Fruit fly (Drosophila melanogaster) whole organism, embryonic: ENCODE results near the gene CG32295.
A peak's percentile ranks its signal among the peaks of the same experiment; 100 is the strongest.

Experiments used
- Bgb ChIP-seq: fragments of 200-800 bp; sonication (Bioruptor generic); IDR thresholded peaks from 2 replicates; pipeline ENCODE4 v1.3.6; 2022; ENCODE audit warnings: missing biosample characterization, missing genetic modification characterization; ENCODE audit not compliant: partially characterized antibody
- Blimp-1 ChIP-seq: fragments of 200-800 bp; sonication (Bioruptor generic); optimal IDR thresholded peaks from 3 replicates; lab custom pipeline; 2018; ENCODE audit warnings: missing biosample characterization, missing genetic modification characterization, mild to moderate bottlenecking, moderate library complexity, missing genetic modification reagents
- BtbVII ChIP-seq: fragments of 200-800 bp; sonication (Bioruptor generic); optimal IDR thresholded peaks from 3 replicates; lab custom pipeline; 2017; ENCODE audit warnings: missing biosample characterization, mild to moderate bottlenecking, missing genetic modification characterization
- Bteb2 ChIP-seq: fragments of 200-800 bp; sonication (Bioruptor generic); optimal IDR thresholded peaks from 2 replicates; lab custom pipeline; 2016; ENCODE audit warnings: missing biosample characterization, missing genetic modification characterization
- CG1024 ChIP-seq: fragments of 200-800 bp; sonication (Bioruptor generic); IDR thresholded peaks from 2 replicates; pipeline ENCODE4 v1.3.6; 2022; ENCODE audit warnings: missing biosample characterization, missing genetic modification characterization
- CG11093 ChIP-seq: fragments of 200-800 bp; sonication (Bioruptor generic); IDR thresholded peaks from 3 replicates; pipeline ENCODE4 v1.3.6; 2022; ENCODE audit warnings: missing biosample characterization, missing genetic modification characterization
- CG12071 ChIP-seq: fragments of 200-800 bp; sonication (Bioruptor generic); optimal IDR thresholded peaks from 3 replicates; lab custom pipeline; 2018; ENCODE audit warnings: missing biosample characterization, mild to moderate bottlenecking, missing genetic modification characterization
- CG12942 ChIP-seq: fragments of 200-800 bp; sonication (Bioruptor generic); optimal IDR thresholded peaks from 3 replicates; lab custom pipeline; 2016; ENCODE audit warnings: missing biosample characterization, missing genetic modification characterization
- CG13424 ChIP-seq: fragments of 200-800 bp; sonication (Bioruptor generic); optimal IDR thresholded peaks from 2 replicates; lab custom pipeline; 2019; ENCODE audit warnings: missing biosample characterization, mild to moderate bottlenecking, missing genetic modification characterization, moderate library complexity
- CG14965 ChIP-seq: fragments of 200-800 bp; sonication (Bioruptor generic); optimal IDR thresholded peaks from 2 replicates; lab custom pipeline; 2016; ENCODE audit warnings: missing biosample characterization, missing genetic modification characterization, borderline replicate concordance
- CG15479 ChIP-seq: fragments of 200-800 bp; sonication (Bioruptor generic); optimal IDR thresholded peaks from 3 replicates; lab custom pipeline; 2019; ENCODE audit warnings: missing biosample characterization, mild to moderate bottlenecking, missing genetic modification characterization, moderate library complexity
- CG17829 ChIP-seq: fragments of 200-800 bp; optimal IDR thresholded peaks from 2 replicates; lab custom pipeline; 2019; ENCODE audit warnings: missing biosample characterization, mild to moderate bottlenecking, missing genetic modification characterization, moderate library complexity
- CG18599 ChIP-seq: fragments of 200-800 bp; sonication (Bioruptor generic); optimal IDR thresholded peaks from 3 replicates; lab custom pipeline; 2017; ENCODE audit warnings: missing biosample characterization, missing genetic modification characterization, mild to moderate bottlenecking, moderate library complexity, missing genetic modification reagents
- CG4820 ChIP-seq: fragments of 200-800 bp; sonication (Bioruptor generic); optimal IDR thresholded peaks from 3 replicates; lab custom pipeline; 2016; ENCODE audit warnings: missing biosample characterization, missing genetic modification characterization
- CG7839 ChIP-seq: fragments of 200-800 bp; sonication (Bioruptor generic); optimal IDR thresholded peaks from 3 replicates; lab custom pipeline; 2018; ENCODE audit warnings: missing biosample characterization, mild to moderate bottlenecking, missing genetic modification characterization, moderate library complexity
- CG8478 ChIP-seq: fragments of >200 bp; optimal IDR thresholded peaks from 2 replicates; lab custom pipeline; 2018
- GATAe ChIP-seq: fragments of 200-800 bp; sonication (Bioruptor generic); conservative IDR thresholded peaks from 2 replicates; pipeline ENCODE4 v1.3.6; 2022; ENCODE audit warnings: missing biosample characterization, missing genetic modification characterization
- Hr78 ChIP-seq, 2 experiments: fragments of 200-800 bp in 1 of 2; fragments of >200 bp in 1 of 2; sonication (Bioruptor generic) in 1 of 2; optimal IDR thresholded peaks; 2 replicates each; lab custom pipeline; 2017 to 2019; ENCODE audit warnings: missing biosample characterization in 2 of 2, missing genetic modification characterization in 2 of 2, mild to moderate bottlenecking in 1 of 2, moderate library complexity in 1 of 2
- Meics ChIP-seq: fragments of 200-800 bp; sonication (Bioruptor generic); optimal IDR thresholded peaks from 2 replicates; lab custom pipeline; 2017; ENCODE audit warnings: missing biosample characterization, mild to moderate bottlenecking, missing genetic modification characterization
- NK7.1 ChIP-seq: fragments of 200-800 bp; sonication (Bioruptor generic); optimal IDR thresholded peaks from 3 replicates; lab custom pipeline; 2016; ENCODE audit warnings: missing biosample characterization, missing genetic modification characterization
- Nf-YB ChIP-seq: fragments of 200-800 bp; sonication (Bioruptor generic); optimal IDR thresholded peaks from 3 replicates; lab custom pipeline; 2019; ENCODE audit warnings: missing biosample characterization, mild to moderate bottlenecking, missing genetic modification characterization, moderate library complexity
- Ptx1 ChIP-seq: fragments of 200-800 bp; sonication (Bioruptor generic); IDR thresholded peaks from 2 replicates; pipeline ENCODE4 v1.3.6; 2022; ENCODE audit warnings: missing biosample characterization, missing genetic modification characterization
- ara ChIP-seq: fragments of 200-800 bp; sonication (Bioruptor generic); IDR thresholded peaks from 2 replicates; pipeline ENCODE4 v1.3.6; 2022; ENCODE audit warnings: missing biosample characterization, missing genetic modification characterization
- br ChIP-seq: fragments of >200 bp; optimal IDR thresholded peaks from 2 replicates; lab custom pipeline; 2017
- chinmo ChIP-seq: fragments of 200-800 bp; sonication (Bioruptor generic); IDR thresholded peaks from 4 replicates; pipeline ENCODE4 v1.3.6; 2022; ENCODE audit warnings: missing biosample characterization, missing genetic modification characterization; ENCODE audit not compliant: partially characterized antibody
- danr ChIP-seq: fragments of 200-800 bp; sonication (Bioruptor generic); IDR thresholded peaks from 2 replicates; pipeline ENCODE4 v1.3.6; 2022; ENCODE audit warnings: missing biosample characterization, missing genetic modification characterization
- dm ChIP-seq: fragments of 200-800 bp; sonication (Bioruptor generic); optimal IDR thresholded peaks from 3 replicates; lab custom pipeline; 2016; ENCODE audit warnings: missing biosample characterization, missing genetic modification characterization
- ems ChIP-seq: fragments of 200-800 bp; sonication (Bioruptor generic); optimal IDR thresholded peaks from 3 replicates; lab custom pipeline; 2016; ENCODE audit warnings: missing biosample characterization, missing genetic modification characterization
- fd3F ChIP-seq: fragments of 200-800 bp; sonication (Bioruptor generic); optimal IDR thresholded peaks from 2 replicates; lab custom pipeline; 2018; ENCODE audit warnings: missing biosample characterization, mild to moderate bottlenecking, missing genetic modification characterization, moderate library complexity
- hkb ChIP-seq, 2 experiments: fragments of 200-800 bp in 1 of 2; fragments of >200 bp in 1 of 2; sonication (Bioruptor generic) in 1 of 2; IDR thresholded peaks in 1 of 2; optimal IDR thresholded peaks in 1 of 2; 2 replicates each; pipeline versions ENCODE4 v1.3.6 to Lab custom; 2017 to 2022; ENCODE audit warnings: missing biosample characterization in 1 of 2, missing genetic modification characterization in 1 of 2
- inv ChIP-seq: fragments of 200-800 bp; sonication (Bioruptor generic); IDR thresholded peaks from 2 replicates; pipeline ENCODE4 v1.3.6; 2022; ENCODE audit warnings: missing biosample characterization, missing genetic modification characterization; ENCODE audit not compliant: partially characterized antibody
- nau ChIP-seq: fragments of 200-800 bp; sonication (Bioruptor generic); optimal IDR thresholded peaks from 3 replicates; lab custom pipeline; 2017; ENCODE audit warnings: missing biosample characterization, mild to moderate bottlenecking, missing genetic modification characterization, missing genetic modification reagents
- nom ChIP-seq: fragments of 200-800 bp; sonication (Bioruptor generic); optimal IDR thresholded peaks from 2 replicates; lab custom pipeline; 2017; ENCODE audit warnings: missing biosample characterization, missing genetic modification characterization, mild to moderate bottlenecking, moderate library complexity, missing genetic modification reagents
- odd ChIP-seq: fragments of 200-800 bp; sonication (Bioruptor generic); optimal IDR thresholded peaks from 2 replicates; lab custom pipeline; 2017; ENCODE audit warnings: missing biosample characterization, mild to moderate bottlenecking, missing genetic modification characterization
- prd ChIP-seq, 3 experiments: fragments of >200 bp in 2 of 3; fragments of 200-800 bp in 1 of 3; sonication (Bioruptor generic) in 1 of 3; optimal IDR thresholded peaks in 2 of 3; IDR thresholded peaks in 1 of 3; 2 replicates in 2 of 3; 3 replicates in 1 of 3; pipeline versions ENCODE4 v1.3.6 to Lab custom; 2017 to 2022; ENCODE audit warnings: missing biosample characterization in 1 of 3, missing genetic modification characterization in 1 of 3
- ro ChIP-seq: fragments of 200-800 bp; sonication (Bioruptor generic); IDR thresholded peaks from 2 replicates; pipeline ENCODE4 v1.3.6; 2022; ENCODE audit warnings: missing biosample characterization, missing genetic modification characterization
- sens ChIP-seq: fragments of 200-800 bp; sonication (Bioruptor generic); peaks from one replicate; lab custom pipeline; 2016; ENCODE audit warnings: missing biosample characterization, missing genetic modification characterization
- so ChIP-seq: fragments of 200-800 bp; sonication (Bioruptor generic); IDR thresholded peaks from 3 replicates; pipeline ENCODE4 v1.3.6; 2022; ENCODE audit warnings: missing biosample characterization, missing genetic modification characterization
- sr ChIP-seq: fragments of 200-800 bp; sonication (Bioruptor generic); IDR thresholded peaks from 3 replicates; pipeline ENCODE4 v1.3.6; 2022; ENCODE audit warnings: missing biosample characterization, missing genetic modification characterization
- stwl ChIP-seq: fragments of 200-800 bp; sonication (Bioruptor generic); optimal IDR thresholded peaks from 3 replicates; lab custom pipeline; 2018; ENCODE audit warnings: missing biosample characterization, mild to moderate bottlenecking, missing genetic modification characterization, moderate library complexity
- tap ChIP-seq: fragments of 200-800 bp; optimal IDR thresholded peaks from 3 replicates; lab custom pipeline; 2019; ENCODE audit warnings: missing biosample characterization, mild to moderate bottlenecking, missing genetic modification characterization, moderate library complexity
- tna ChIP-seq: fragments of 200-800 bp; sonication (Bioruptor generic); IDR thresholded peaks from 2 replicates; pipeline ENCODE4 v1.3.6; 2022; ENCODE audit warnings: missing biosample characterization, missing genetic modification characterization; ENCODE audit not compliant: partially characterized antibody
- z ChIP-seq: fragments of 200-800 bp; sonication (Bioruptor generic); IDR thresholded peaks from 3 replicates; pipeline ENCODE4 v1.3.6; 2022; ENCODE audit warnings: missing biosample characterization, missing genetic modification characterization

CG32295 gene

DNA sequence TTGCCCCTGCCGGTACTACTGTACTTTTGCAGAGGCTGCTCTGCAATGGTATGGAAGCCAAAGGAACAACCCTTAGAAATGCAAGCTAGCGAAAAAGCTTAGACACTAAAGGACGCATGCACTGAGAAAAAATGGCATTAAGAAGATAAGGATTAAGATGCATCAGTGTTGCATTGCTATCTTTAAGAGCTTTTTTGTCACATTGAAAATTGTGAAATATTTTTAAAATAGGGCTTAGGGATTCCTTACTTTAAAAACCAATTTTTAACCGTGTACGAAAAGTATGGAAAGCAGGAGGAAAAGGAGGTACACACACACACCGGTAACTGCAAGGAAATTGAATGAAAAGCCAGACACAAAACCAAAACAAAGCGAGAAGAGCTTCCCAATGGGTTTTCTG, 22.2 kb upstream of the CG32295 start (continued):
- TF ChIP-seq CG11093 (GFP tag; lab: Robert Waterston, UW) (no peak), Hr78 (GFP tag; optimal IDR thresholded peaks at IDR 0.05; lab: Kevin White, UChicago) (no peak), NK7.1 (GFP tag; lab: Kevin White, UChicago) (no peak), sens (peak; percentile 63), chinmo (GFP tag; lab: Robert Waterston, UW) (no peak), danr (GFP tag; lab: Robert Waterston, UW) (no peak), CG17829 (tag; lab: Kevin White, UChicago) (no peak), GATAe (no peak), CG8478 (lab: Kevin White, UChicago) (no peak), Nf-YB (no peak), prd (optimal IDR thresholded peaks at IDR 0.05; lab: Kevin White, UChicago) (no peak), prd (GFP tag; IDR thresholded peaks at IDR 0.05; lab: Robert Waterston, UW) (0 out of 3 replicates have a peak, but pooled peaks have one; percentile 20), CG14965 (GFP tag; lab: Kevin White, UChicago) (no peak), fd3F (GFP tag; lab: Kevin White, UChicago) (no peak), ems (GFP tag; lab: Kevin White, UChicago) (no peak), stwl (no peak), z (GFP tag; lab: Robert Waterston, UW) (no peak), CG18599 (GFP tag; lab: Kevin White, UChicago) (peak; percentile 59), Bteb2 (GFP tag; lab: Kevin White, UChicago) (no peak), BtbVII (GFP tag; lab: Kevin White, UChicago) (no peak), CG15479 (GFP tag; lab: Kevin White, UChicago) (no peak), dm (no peak), so (GFP tag; lab: Robert Waterston, UW) (no peak), br (lab: Kevin White, UChicago) (no peak), CG1024 (GFP tag; lab: Robert Waterston, UW) (no peak), CG12071 (GFP tag; lab: Kevin White, UChicago) (no peak), ara (no peak), ro (GFP tag; lab: Robert Waterston, UW) (no peak), CG7839 (tag; lab: Kevin White, UChicago) (peak; percentile 4), Bgb (GFP tag; lab: Robert Waterston, UW) (no peak), sr (GFP tag; lab: Robert Waterston, UW) (no peak), tna (GFP tag; lab: Robert Waterston, UW) (no peak), nau (GFP tag; lab: Kevin White, UChicago) (no peak), inv (GFP tag; lab: Robert Waterston, UW) (no peak), odd (GFP tag; lab: Kevin White, UChicago) (no peak), CG4820 (no peak), hkb (optimal IDR thresholded peaks at IDR 0.05; lab: Kevin White, UChicago) (no peak), hkb (GFP tag; IDR thresholded peaks at IDR 0.05; lab: Robert Waterston, UW) (peak; percentile 31; the same call in 1 of the 2 replicates), Meics (GFP tag; lab: Kevin White, UChicago) (no peak), CG12942 (GFP tag; lab: Kevin White, UChicago) (no peak), Blimp-1 (peak; percentile 55), nom (GFP tag; lab: Kevin White, UChicago) (peak; percentile 3), CG13424 (tag; lab: Kevin White, UChicago) (no peak), Ptx1 (peak; percentile 25; the same call in 1 of the 2 replicates), tap (tag; lab: Kevin White, UChicago) (peak; percentile 12)
